Fruit fly (Drosophila melanogaster) whole organism, embryonic: Measurements from ENCODE around the gene CG15196.

ENCODE experiments used
- ATbp ChIP-seq: fragments of 200-800 bp; sonication (Bioruptor generic); optimal IDR thresholded peaks from 2 replicates; lab custom pipeline; 2017; ENCODE audit warnings: missing biosample characterization, mild to moderate bottlenecking, missing genetic modification characterization, missing genetic modification reagents
- Ada2b ChIP-seq: fragments of 200-800 bp; sonication (Bioruptor generic); IDR thresholded peaks from 2 replicates; pipeline ENCODE4 v1.3.6; 2022; ENCODE audit warnings: missing biosample characterization, missing genetic modification characterization
- CG10209 ChIP-seq: fragments of 200-800 bp; sonication (Bioruptor generic); optimal IDR thresholded peaks from 3 replicates; lab custom pipeline; 2017; ENCODE audit warnings: missing biosample characterization, mild to moderate bottlenecking, missing genetic modification characterization, missing genetic modification reagents
- CG10274 ChIP-seq: fragments of 200-800 bp; sonication (Bioruptor generic); optimal IDR thresholded peaks from 3 replicates; lab custom pipeline; 2017; ENCODE audit warnings: missing biosample characterization, mild to moderate bottlenecking, missing genetic modification characterization
- CG11456 ChIP-seq: fragments of 200-800 bp; sonication (Bioruptor generic); IDR thresholded peaks from 3 replicates; pipeline ENCODE4 v1.3.6; 2022; ENCODE audit warnings: missing biosample characterization, missing genetic modification characterization
- CG12155 ChIP-seq: fragments of 200-800 bp; sonication (Bioruptor generic); optimal IDR thresholded peaks from 3 replicates; lab custom pipeline; 2016; ENCODE audit warnings: missing biosample characterization, missing genetic modification characterization
- CG15514 ChIP-seq: fragments of 200-800 bp; sonication (Bioruptor generic); optimal IDR thresholded peaks from 3 replicates; lab custom pipeline; 2017; ENCODE audit warnings: missing biosample characterization, missing genetic modification characterization, mild to moderate bottlenecking, moderate library complexity, missing genetic modification reagents
- CG16863 ChIP-seq: fragments of 200-800 bp; sonication (Bioruptor generic); optimal IDR thresholded peaks from 3 replicates; lab custom pipeline; 2016; ENCODE audit warnings: missing biosample characterization, missing genetic modification characterization
- CG17359 ChIP-seq: fragments of 200-800 bp; sonication (Bioruptor generic); optimal IDR thresholded peaks from 3 replicates; lab custom pipeline; 2018; ENCODE audit warnings: missing biosample characterization, mild to moderate bottlenecking, missing genetic modification characterization, moderate library complexity
- CG17612 ChIP-seq: fragments of 200-800 bp; sonication (Bioruptor generic); IDR thresholded peaks from 2 replicates; pipeline ENCODE4 v1.3.6; 2022; ENCODE audit warnings: missing biosample characterization, missing genetic modification characterization
- CG2120 ChIP-seq: fragments of 200-800 bp; sonication (Bioruptor generic); optimal IDR thresholded peaks from 3 replicates; lab custom pipeline; 2016; ENCODE audit warnings: missing biosample characterization, missing genetic modification characterization
- CG2875 ChIP-seq: fragments of 200-800 bp; sonication (Bioruptor generic); optimal IDR thresholded peaks from 2 replicates; lab custom pipeline; 2017; ENCODE audit warnings: missing biosample characterization, mild to moderate bottlenecking, missing genetic modification characterization, missing genetic modification reagents
- CG31224 ChIP-seq: fragments of 200-800 bp; sonication (Bioruptor generic); IDR thresholded peaks from 2 replicates; pipeline ENCODE4 v1.3.6; 2022; ENCODE audit warnings: missing biosample characterization, missing genetic modification characterization
- CG32772 ChIP-seq: fragments of 200-800 bp; sonication (Bioruptor generic); IDR thresholded peaks from 2 replicates; pipeline ENCODE4 v1.3.6; 2022; ENCODE audit warnings: missing biosample characterization, missing genetic modification characterization
- CG33557 ChIP-seq: fragments of 200-800 bp; sonication (Bioruptor generic); optimal IDR thresholded peaks from 2 replicates; lab custom pipeline; 2019; ENCODE audit warnings: missing biosample characterization, mild to moderate bottlenecking, missing genetic modification characterization, moderate library complexity
- CG3847 ChIP-seq: fragments of 200-800 bp; sonication (Bioruptor generic); IDR thresholded peaks from 2 replicates; pipeline ENCODE4 v1.3.6; 2022; ENCODE audit warnings: missing biosample characterization, missing genetic modification characterization
- CG4404 ChIP-seq: fragments of 200-800 bp; sonication (Bioruptor generic); IDR thresholded peaks from 2 replicates; pipeline ENCODE4 v1.3.6; 2022; ENCODE audit warnings: missing biosample characterization, missing genetic modification characterization
- CG5953 ChIP-seq: fragments of 200-800 bp; sonication (Bioruptor generic); IDR thresholded peaks from 2 replicates; pipeline ENCODE4 v1.3.6; 2022; ENCODE audit warnings: missing biosample characterization, missing genetic modification characterization
- CG6175 ChIP-seq: fragments of 200-800 bp; sonication (Bioruptor generic); IDR thresholded peaks from 3 replicates; pipeline ENCODE4 v1.3.6; 2022; ENCODE audit warnings: missing biosample characterization, missing genetic modification characterization
- CG6689 ChIP-seq: fragments of 200-800 bp; sonication (Bioruptor generic); IDR thresholded peaks from 2 replicates; pipeline ENCODE4 v1.3.6; 2022; ENCODE audit warnings: missing biosample characterization, missing genetic modification characterization
- CG6791 ChIP-seq: fragments of 200-800 bp; sonication (Bioruptor generic); IDR thresholded peaks from 3 replicates; pipeline ENCODE4 v1.3.6; 2022; ENCODE audit warnings: missing biosample characterization, missing genetic modification characterization; ENCODE audit not compliant: partially characterized antibody
- CG7839 ChIP-seq: fragments of 200-800 bp; sonication (Bioruptor generic); optimal IDR thresholded peaks from 3 replicates; lab custom pipeline; 2018; ENCODE audit warnings: missing biosample characterization, mild to moderate bottlenecking, missing genetic modification characterization, moderate library complexity
- CG8388 ChIP-seq: fragments of 200-800 bp; sonication (Bioruptor generic); optimal IDR thresholded peaks from 2 replicates; lab custom pipeline; 2019; ENCODE audit warnings: missing biosample characterization, mild to moderate bottlenecking, missing genetic modification characterization, moderate library complexity
- CG9932 ChIP-seq: fragments of 200-800 bp; sonication (Bioruptor generic); IDR thresholded peaks from 2 replicates; pipeline ENCODE4 v1.3.6; 2022; ENCODE audit warnings: missing biosample characterization, missing genetic modification characterization
- D19A ChIP-seq: fragments of 200-800 bp; optimal IDR thresholded peaks from 3 replicates; lab custom pipeline; 2019; ENCODE audit warnings: missing biosample characterization, mild to moderate bottlenecking, missing genetic modification characterization, moderate library complexity
- E2f2 ChIP-seq: fragments of 200-800 bp; sonication (Bioruptor generic); IDR thresholded peaks from 2 replicates; pipeline ENCODE4 v1.3.6; 2022; ENCODE audit warnings: missing biosample characterization, missing genetic modification characterization
- Fer3 ChIP-seq: fragments of 200-800 bp; sonication (Bioruptor generic); optimal IDR thresholded peaks from 2 replicates; lab custom pipeline; 2018; ENCODE audit warnings: missing biosample characterization, mild to moderate bottlenecking, missing genetic modification characterization, moderate library complexity
- Max ChIP-seq: fragments of 200-800 bp; sonication (Bioruptor generic); optimal IDR thresholded peaks from 2 replicates; lab custom pipeline; 2016; ENCODE audit warnings: missing biosample characterization, mild to moderate bottlenecking, missing genetic modification characterization
- Meics ChIP-seq: fragments of 200-800 bp; sonication (Bioruptor generic); optimal IDR thresholded peaks from 2 replicates; lab custom pipeline; 2017; ENCODE audit warnings: missing biosample characterization, mild to moderate bottlenecking, missing genetic modification characterization
- NfI ChIP-seq: fragments of 200-800 bp; sonication (Bioruptor generic); optimal IDR thresholded peaks from 3 replicates; lab custom pipeline; 2018; ENCODE audit warnings: missing biosample characterization, mild to moderate bottlenecking, missing genetic modification characterization, moderate library complexity
- Oaz ChIP-seq: fragments of 200-800 bp; sonication (Bioruptor generic); IDR thresholded peaks from 2 replicates; pipeline ENCODE4 v1.3.6; 2022; ENCODE audit warnings: missing biosample characterization, missing genetic modification characterization
- Ptx1 ChIP-seq: fragments of 200-800 bp; sonication (Bioruptor generic); IDR thresholded peaks from 2 replicates; pipeline ENCODE4 v1.3.6; 2022; ENCODE audit warnings: missing biosample characterization, missing genetic modification characterization
- Rx ChIP-seq: fragments of 200-800 bp; sonication (Bioruptor generic); IDR thresholded peaks from 2 replicates; pipeline ENCODE4 v1.3.6; 2022; ENCODE audit warnings: missing biosample characterization, missing genetic modification characterization
- Side ChIP-seq: fragments of 200-800 bp; sonication (Bioruptor generic); optimal IDR thresholded peaks from 2 replicates; lab custom pipeline; 2016; ENCODE audit warnings: missing biosample characterization, missing genetic modification characterization
- ase ChIP-seq: fragments of 200-800 bp; sonication (Bioruptor generic); IDR thresholded peaks from 3 replicates; pipeline ENCODE4 v1.3.6; 2022; ENCODE audit warnings: missing biosample characterization, missing genetic modification characterization
- bbx ChIP-seq: fragments of 200-800 bp; sonication (Bioruptor generic); IDR thresholded peaks from 2 replicates; pipeline ENCODE4 v1.3.6; 2022; ENCODE audit warnings: missing biosample characterization, missing genetic modification characterization; ENCODE audit not compliant: partially characterized antibody
- cato ChIP-seq: fragments of 200-800 bp; sonication (Bioruptor generic); optimal IDR thresholded peaks from 2 replicates; lab custom pipeline; 2016; ENCODE audit warnings: missing biosample characterization, missing genetic modification characterization, borderline replicate concordance
- ci ChIP-seq: fragments of 200-800 bp; sonication (Bioruptor generic); IDR thresholded peaks from 3 replicates; pipeline ENCODE4 v1.3.6; 2022; ENCODE audit warnings: missing biosample characterization, missing genetic modification characterization
- cwo ChIP-seq: fragments of 200-800 bp; sonication (Bioruptor generic); optimal IDR thresholded peaks from 3 replicates; lab custom pipeline; 2017; ENCODE audit warnings: missing biosample characterization, missing genetic modification characterization, mild to moderate bottlenecking, moderate library complexity, missing genetic modification reagents
- dimm ChIP-seq: fragments of 200-800 bp; sonication (Bioruptor generic); IDR thresholded peaks from 2 replicates; pipeline ENCODE4 v1.3.6; 2022; ENCODE audit warnings: missing biosample characterization, missing genetic modification characterization
- en ChIP-seq: fragments of 200-800 bp; sonication (Bioruptor generic); optimal IDR thresholded peaks from 2 replicates; lab custom pipeline; 2016; ENCODE audit warnings: missing biosample characterization, missing genetic modification characterization
- esg ChIP-seq: fragments of 200-800 bp; sonication (Bioruptor generic); conservative IDR thresholded peaks from 2 replicates; pipeline ENCODE4 v1.3.6; 2022; ENCODE audit warnings: missing biosample characterization, missing genetic modification characterization
- exex ChIP-seq: fragments of 200-800 bp; sonication (Bioruptor generic); optimal IDR thresholded peaks from 4 replicates; lab custom pipeline; 2018; ENCODE audit warnings: missing biosample characterization, mild to moderate bottlenecking, missing genetic modification characterization, moderate library complexity
- grau ChIP-seq: fragments of 200-800 bp; optimal IDR thresholded peaks from 3 replicates; lab custom pipeline; 2019; ENCODE audit warnings: missing biosample characterization, mild to moderate bottlenecking, missing genetic modification characterization, moderate library complexity
- gsb-n ChIP-seq: fragments of 200-800 bp; sonication (Bioruptor generic); optimal IDR thresholded peaks from 3 replicates; lab custom pipeline; 2018; ENCODE audit warnings: missing biosample characterization, mild to moderate bottlenecking, missing genetic modification characterization
- gt ChIP-seq: fragments of 200-800 bp; sonication (Bioruptor generic); IDR thresholded peaks from 2 replicates; pipeline ENCODE4 v1.3.6; 2022; ENCODE audit warnings: missing biosample characterization, missing genetic modification characterization
- luna ChIP-seq: fragments of 200-800 bp; sonication (Bioruptor generic); optimal IDR thresholded peaks from 2 replicates; lab custom pipeline; 2016; ENCODE audit warnings: missing biosample characterization, missing genetic modification characterization
- ranshi ChIP-seq: fragments of 200-800 bp; sonication (Bioruptor generic); IDR thresholded peaks from 2 replicates; pipeline ENCODE4 v1.3.6; 2022; ENCODE audit warnings: missing biosample characterization, missing genetic modification characterization
- sens-2 ChIP-seq: fragments of 200-800 bp; sonication (Bioruptor generic); IDR thresholded peaks from 2 replicates; pipeline ENCODE4 v1.3.6; 2022; ENCODE audit warnings: missing biosample characterization, missing genetic modification characterization
- slbo ChIP-seq: fragments of 200-800 bp; sonication (Bioruptor generic); IDR thresholded peaks from 2 replicates; pipeline ENCODE4 v1.3.6; 2022; ENCODE audit warnings: missing biosample characterization, missing genetic modification characterization
- slp2 ChIP-seq: fragments of 200-800 bp; sonication (Bioruptor generic); optimal IDR thresholded peaks from 2 replicates; lab custom pipeline; 2016; ENCODE audit warnings: missing biosample characterization, missing genetic modification characterization
- zfh2 ChIP-seq: fragments of 200-800 bp; sonication (Bioruptor generic); optimal IDR thresholded peaks from 2 replicates; lab custom pipeline; 2016; ENCODE audit warnings: missing biosample characterization, missing genetic modification characterization

CG15196 gene

dm6 chrX:11419212-11419611 is 9.5 kb downstream of the CG15196 start (continued):
- TF ChIP-seq sens-2 (GFP tag; lab: Robert Waterston, UW) (no peak), exex (no peak), grau (peak; percentile 69), CG6175 (GFP tag; lab: Robert Waterston, UW) (no peak), Max (no peak), E2f2 (0 out of 2 replicates have a peak, but pooled peaks have one; percentile 13), ranshi (GFP tag; lab: Robert Waterston, UW) (0 out of 2 replicates have a peak, but pooled peaks have one; percentile 23), CG33557 (no peak), en (GFP tag; lab: Kevin White, UChicago) (no peak), CG17359 (tag; lab: Kevin White, UChicago) (peak; percentile 16), CG2875 (GFP tag; lab: Kevin White, UChicago) (no peak), CG32772 (GFP tag; lab: Robert Waterston, UW) (no peak), bbx (GFP tag; lab: Robert Waterston, UW) (no peak), CG3847 (GFP tag; lab: Robert Waterston, UW) (no peak), Rx (GFP tag; lab: Robert Waterston, UW) (no peak), Fer3 (peak; percentile 31), CG15514 (GFP tag; lab: Kevin White, UChicago) (no peak), gsb-n (tag; lab: Kevin White, UChicago) (no peak), luna (no peak), Ada2b (GFP tag; lab: Robert Waterston, UW) (no peak), Side (GFP tag; lab: Kevin White, UChicago) (no peak), CG10274 (GFP tag; lab: Kevin White, UChicago) (no peak), D19A (tag; lab: Kevin White, UChicago) (no peak), CG9932 (no peak), CG11456 (GFP tag; lab: Robert Waterston, UW) (0 out of 3 replicates have a peak, but pooled peaks have one; percentile 28), CG12155 (no peak), CG4404 (no peak), CG6791 (GFP tag; lab: Robert Waterston, UW) (no peak), NfI (no peak), ase (GFP tag; lab: Robert Waterston, UW) (0 out of 3 replicates have a peak, but pooled peaks have one; percentile 38), CG8388 (GFP tag; lab: Kevin White, UChicago) (no peak), CG17612 (GFP tag; lab: Robert Waterston, UW) (no peak), gt (no peak), CG5953 (no peak), slbo (GFP tag; lab: Robert Waterston, UW) (peak; percentile 43; the same call in 1 of the 2 replicates), CG2120 (GFP tag; lab: Kevin White, UChicago) (peak; percentile 37), CG31224 (GFP tag; lab: Robert Waterston, UW) (no peak), esg (GFP tag; lab: Robert Waterston, UW) (no peak), CG7839 (tag; lab: Kevin White, UChicago) (peak; percentile 27), dimm (no peak), CG10209 (GFP tag; lab: Kevin White, UChicago) (no peak), zfh2 (GFP tag; lab: Kevin White, UChicago) (no peak), Meics (GFP tag; lab: Kevin White, UChicago) (peak; percentile 31), CG6689 (GFP tag; lab: Robert Waterston, UW) (peak; percentile 30; the same call in 1 of the 2 replicates), ci (no peak), Oaz (GFP tag; lab: Robert Waterston, UW) (no peak), slp2 (GFP tag; lab: Kevin White, UChicago) (no peak), ATbp (GFP tag; lab: Kevin White, UChicago) (peak; percentile 12), cato (GFP tag; lab: Kevin White, UChicago) (no peak), CG16863 (GFP tag; lab: Kevin White, UChicago) (no peak), Ptx1 (GFP tag; lab: Robert Waterston, UW) (peak; percentile 32; the same call in 1 of the 2 replicates), cwo (GFP tag; lab: Kevin White, UChicago) (no peak)
